Worm (Caenorhabditis elegans) whole organism, young adult: ENCODE measurements around the gene skpt-1.
A peak's percentile ranks its signal among the peaks of the same experiment; 100 is the strongest.

Source experiments
- F23B12.7 ChIP-seq: sonication (generic microtip); optimal IDR thresholded peaks from 2 replicates; lab custom pipeline; 2017; ENCODE audit warnings: missing genetic modification characterization, mild to moderate bottlenecking, missing compliant biosample characterization, antibody characterized with exemption, moderate library complexity; ENCODE audit not compliant: insufficient read depth
- F33H1.4 ChIP-seq: fragments of 200-800 bp; sonication (Bioruptor generic); IDR thresholded peaks from 2 replicates; pipeline ENCODE4 v1.3.6; 2022; ENCODE audit warnings: missing genetic modification reagents, missing genetic modification characterization, missing compliant biosample characterization
- F37B4.10 ChIP-seq: fragments of 200-800 bp; sonication (Bioruptor generic); IDR thresholded peaks from 2 replicates; pipeline ENCODE4 v1.3.6; 2022; ENCODE audit warnings: missing genetic modification characterization, missing compliant biosample characterization
- F39B2.1 ChIP-seq: fragments of 200-800 bp; sonication (Bioruptor generic); IDR thresholded peaks from 2 replicates; pipeline ENCODE4 v1.3.6; 2022; ENCODE audit warnings: missing genetic modification reagents, missing genetic modification characterization, missing compliant biosample characterization
- F49E8.2 ChIP-seq: sonication (generic microtip); optimal IDR thresholded peaks from 3 replicates; lab custom pipeline; 2017; ENCODE audit warnings: missing genetic modification characterization, mild to moderate bottlenecking, missing compliant biosample characterization, antibody characterized with exemption, moderate library complexity; ENCODE audit not compliant: insufficient read depth
- F57C9.4 ChIP-seq: sonication (generic microtip); optimal IDR thresholded peaks from 2 replicates; lab custom pipeline; 2017; ENCODE audit warnings: mild to moderate bottlenecking, missing genetic modification characterization, missing compliant biosample characterization
- K12H6.12 ChIP-seq: fragments of 200-800 bp; sonication (Bioruptor generic); optimal IDR thresholded peaks from 2 replicates; lab custom pipeline; 2018; ENCODE audit warnings: mild to moderate bottlenecking, missing genetic modification characterization, missing compliant biosample characterization
- T07F8.4 ChIP-seq: sonication (generic microtip); optimal IDR thresholded peaks from 2 replicates; lab custom pipeline; 2016; ENCODE audit warnings: mild to moderate bottlenecking, missing genetic modification characterization, moderate library complexity, missing compliant biosample characterization
- ama-1 ChIP-seq, 3 experiments: fragments of 150-350 bp in 1 of 3; sonication (generic microtip) in 2 of 3; optimal IDR thresholded peaks; 2 replicates each; lab custom pipeline; 2014 to 2018; ENCODE audit warnings: missing biosample characterization in 2 of 3, missing genetic modification characterization in 2 of 3, missing genetic modification reagents in 2 of 3
- atf-7 ChIP-seq: sonication (generic microtip); optimal IDR thresholded peaks from 2 replicates; lab custom pipeline; 2017; ENCODE audit warnings: mild to moderate bottlenecking, missing genetic modification characterization, missing compliant biosample characterization
- attf-5 ChIP-seq: fragments of 200-800 bp; sonication (Bioruptor generic); optimal IDR thresholded peaks from 2 replicates; lab custom pipeline; 2018; ENCODE audit warnings: mild to moderate bottlenecking, missing genetic modification characterization, missing compliant biosample characterization
- bed-1 ChIP-seq: fragments of 200-800 bp; sonication (Bioruptor generic); IDR thresholded peaks from 2 replicates; pipeline ENCODE4 v1.3.6; 2022; ENCODE audit warnings: missing genetic modification reagents, missing genetic modification characterization, missing compliant biosample characterization
- ccch-3 ChIP-seq: fragments of 200-800 bp; sonication (Bioruptor generic); optimal IDR thresholded peaks from 2 replicates; lab custom pipeline; 2018; ENCODE audit warnings: mild to moderate bottlenecking, missing genetic modification characterization, missing compliant biosample characterization
- cebp-1 ChIP-seq, 2 experiments: fragments of 200-800 bp in 1 of 2; sonication (Bioruptor generic) in 1 of 2; sonication (generic microtip) in 1 of 2; IDR thresholded peaks in 1 of 2; optimal IDR thresholded peaks in 1 of 2; 2 replicates each; pipeline versions ENCODE4 v1.3.6 to Lab custom; 2017 to 2022; ENCODE audit warnings: missing compliant biosample characterization in 2 of 2, missing genetic modification characterization in 2 of 2, mild to moderate bottlenecking in 1 of 2, missing genetic modification reagents in 1 of 2, moderate library complexity in 1 of 2
- cebp-2 ChIP-seq: fragments of 200-800 bp; sonication (Bioruptor generic); IDR thresholded peaks from 2 replicates; pipeline ENCODE4 v1.3.6; 2022; ENCODE audit warnings: missing genetic modification characterization, missing compliant biosample characterization
- dox-1 ChIP-seq: fragments of 200-800 bp; sonication (Bioruptor generic); IDR thresholded peaks from 2 replicates; pipeline ENCODE4 v1.3.6; 2022; ENCODE audit warnings: missing genetic modification reagents, missing genetic modification characterization, missing compliant biosample characterization
- dpl-1 ChIP-seq: fragments of 150-350 bp; optimal IDR thresholded peaks from 2 replicates; lab custom pipeline; 2014; ENCODE audit warnings: missing biosample characterization, missing genetic modification reagents, missing genetic modification characterization
- efl-1 ChIP-seq: fragments of 150-350 bp; optimal IDR thresholded peaks from 2 replicates; lab custom pipeline; 2014; ENCODE audit warnings: missing biosample characterization, missing genetic modification reagents, missing genetic modification characterization
- egl-44 ChIP-seq: fragments of 200-800 bp; sonication (Bioruptor generic); IDR thresholded peaks from 2 replicates; pipeline ENCODE4 v1.3.6; 2022; ENCODE audit warnings: missing genetic modification reagents, missing genetic modification characterization, missing compliant biosample characterization
- ekl-4 ChIP-seq: fragments of 200-800 bp; sonication (Bioruptor generic); IDR thresholded peaks from 2 replicates; pipeline ENCODE4 v1.3.6; 2022; ENCODE audit warnings: missing genetic modification reagents, missing genetic modification characterization, missing compliant biosample characterization
- hmg-1.2 ChIP-seq: fragments of 200-800 bp; sonication (Bioruptor generic); IDR thresholded peaks from 2 replicates; pipeline ENCODE4 v1.3.6; 2022; ENCODE audit warnings: missing genetic modification reagents, missing genetic modification characterization, missing compliant biosample characterization
- hsf-1 ChIP-seq: fragments of 200-800 bp; sonication (Bioruptor generic); IDR thresholded peaks from 2 replicates; pipeline ENCODE4 v1.3.6; 2022; ENCODE audit warnings: missing genetic modification reagents, missing genetic modification characterization, missing compliant biosample characterization
- lin-35 ChIP-seq, 3 experiments: fragments of 150-350 bp in 2 of 3; sonication (generic microtip) in 1 of 3; optimal IDR thresholded peaks; 2 replicates each; lab custom pipeline; 2014 to 2018; ENCODE audit warnings: missing biosample characterization in 3 of 3, missing genetic modification characterization in 3 of 3, missing genetic modification reagents in 3 of 3
- lin-40 ChIP-seq: sonication (generic microtip); optimal IDR thresholded peaks from 2 replicates; lab custom pipeline; 2016; ENCODE audit warnings: missing genetic modification characterization, mild to moderate bottlenecking, missing compliant biosample characterization, missing genotype, missing genetic modification reagents
- lin-54 ChIP-seq: fragments of 200-800 bp; sonication (Bioruptor generic); optimal IDR thresholded peaks from 2 replicates; lab custom pipeline; 2018; ENCODE audit warnings: mild to moderate bottlenecking, missing genetic modification characterization, missing compliant biosample characterization
- lsl-1 ChIP-seq: fragments of 200-800 bp; sonication (Bioruptor generic); optimal IDR thresholded peaks from 2 replicates; lab custom pipeline; 2018; ENCODE audit warnings: mild to moderate bottlenecking, missing genetic modification characterization, moderate library complexity, missing compliant biosample characterization
- madf-3 ChIP-seq: fragments of 200-800 bp; sonication (Bioruptor generic); IDR thresholded peaks from 2 replicates; pipeline ENCODE4 v1.3.6; 2022; ENCODE audit warnings: missing genetic modification reagents, missing genetic modification characterization, missing compliant biosample characterization
- madf-8 ChIP-seq: fragments of 200-800 bp; sonication (Bioruptor generic); conservative IDR thresholded peaks from 2 replicates; pipeline ENCODE4 v1.3.6; 2022; ENCODE audit warnings: missing genetic modification reagents, missing genetic modification characterization, missing compliant biosample characterization
- mes-4 ChIP-seq: sonication (generic microtip); optimal IDR thresholded peaks from 2 replicates; lab custom pipeline; 2016; ENCODE audit warnings: missing genotype, missing genetic modification characterization, missing compliant biosample characterization
- nfya-2 ChIP-seq: fragments of 200-800 bp; sonication (Bioruptor generic); IDR thresholded peaks from 2 replicates; pipeline ENCODE4 v1.3.6; 2022; ENCODE audit warnings: missing genetic modification reagents, missing genetic modification characterization, missing compliant biosample characterization
- nfyb-1 ChIP-seq: fragments of 200-800 bp; sonication (Bioruptor generic); IDR thresholded peaks from 2 replicates; pipeline ENCODE4 v1.3.6; 2022; ENCODE audit warnings: missing genetic modification reagents, missing genetic modification characterization, missing compliant biosample characterization
- nhr-179 ChIP-seq: sonication (generic microtip); optimal IDR thresholded peaks from 2 replicates; lab custom pipeline; 2016; ENCODE audit warnings: mild to moderate bottlenecking, missing genetic modification characterization, missing compliant biosample characterization
- nhr-80 ChIP-seq: sonication (generic microtip); optimal IDR thresholded peaks from 2 replicates; lab custom pipeline; 2016; ENCODE audit warnings: missing genetic modification characterization, missing compliant biosample characterization
- pbrm-1 ChIP-seq: fragments of 200-800 bp; sonication (Bioruptor generic); IDR thresholded peaks from 2 replicates; pipeline ENCODE4 v1.3.6; 2022; ENCODE audit warnings: missing genetic modification reagents, missing genetic modification characterization, missing compliant biosample characterization
- snpc-1.3 ChIP-seq: sonication (generic microtip); optimal IDR thresholded peaks from 2 replicates; lab custom pipeline; 2017; ENCODE audit warnings: missing genetic modification characterization, mild to moderate bottlenecking, missing compliant biosample characterization, antibody characterized with exemption, moderate library complexity, missing genotype, missing genetic modification reagents; ENCODE audit not compliant: insufficient read depth
- somi-1 ChIP-seq: fragments of 200-800 bp; sonication (Bioruptor generic); optimal IDR thresholded peaks from 2 replicates; lab custom pipeline; 2018; ENCODE audit warnings: mild to moderate bottlenecking, missing genetic modification characterization, missing compliant biosample characterization
- sptf-2 ChIP-seq: fragments of 200-800 bp; sonication (Bioruptor generic); optimal IDR thresholded peaks from 2 replicates; lab custom pipeline; 2018; ENCODE audit warnings: mild to moderate bottlenecking, missing genetic modification characterization, missing compliant biosample characterization
- tbx-9 ChIP-seq: sonication (generic microtip); optimal IDR thresholded peaks from 2 replicates; lab custom pipeline; 2016; ENCODE audit warnings: borderline replicate concordance, missing genetic modification characterization, inconsistent platforms, missing compliant biosample characterization
- ztf-18 ChIP-seq: sonication (generic microtip); optimal IDR thresholded peaks from 2 replicates; lab custom pipeline; 2016; ENCODE audit warnings: missing genotype, mild to moderate bottlenecking, missing genetic modification characterization, missing compliant biosample characterization
- ztf-3 ChIP-seq: fragments of 200-800 bp; sonication (Bioruptor generic); optimal IDR thresholded peaks from 2 replicates; lab custom pipeline; 2018; ENCODE audit warnings: mild to moderate bottlenecking, missing genetic modification characterization, missing compliant biosample characterization
- ztf-6 ChIP-seq: fragments of 200-800 bp; sonication (Bioruptor generic); IDR thresholded peaks from 2 replicates; pipeline ENCODE4 v1.3.6; 2022; ENCODE audit warnings: missing genetic modification reagents, missing genetic modification characterization, missing compliant biosample characterization

The skpt-1 gene

DNA sequence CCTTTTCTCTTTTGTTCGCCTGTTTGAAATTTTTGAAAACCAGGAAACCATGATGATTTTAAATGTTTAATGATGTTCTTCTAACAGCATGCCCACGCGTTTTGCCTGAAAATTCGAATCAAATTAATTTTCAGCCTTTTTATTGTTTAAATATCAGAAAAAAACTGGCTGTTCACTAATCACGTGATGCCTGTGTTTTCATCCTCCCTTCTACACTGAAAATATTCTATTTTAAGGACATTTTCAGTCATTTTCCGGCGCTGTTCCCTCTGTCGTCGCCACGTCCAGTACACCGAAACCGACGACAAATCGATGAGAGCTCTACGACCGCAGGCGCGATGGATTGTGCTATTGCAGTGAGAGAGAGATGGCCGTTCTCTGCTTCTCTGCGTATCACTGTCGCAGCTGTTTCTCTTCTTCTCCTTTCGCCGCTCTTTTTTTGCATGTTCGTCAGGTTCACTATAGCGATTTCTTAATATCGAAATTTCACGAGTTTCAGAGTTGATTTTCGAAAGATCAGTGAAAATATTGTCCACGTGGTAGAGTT lies 1.6 kb upstream of the skpt-1 start, which contains the start of gene F48E8.8 (continued):
- TF ChIP-seq hsf-1 (GFP tag; lab: Robert Waterston, UW) (no peak), efl-1 (no peak), ccch-3 (no peak), lin-40 (tag; lab: Kevin White, UChicago) (peak; percentile 21), egl-44 (GFP tag; lab: Robert Waterston, UW) (0 out of 2 replicates have a peak, but pooled peaks have one; percentile 25), ekl-4 (GFP tag; lab: Robert Waterston, UW) (no peak), ztf-18 (peak; percentile 22), F37B4.10 (GFP tag; lab: Robert Waterston, UW) (no peak), bed-1 (no peak), mes-4 (no peak), pbrm-1 (GFP tag; lab: Robert Waterston, UW) (peak; percentile 45; the same call in 1 of the 2 replicates), T07F8.4 (tag; lab: Kevin White, UChicago) (no peak), nhr-80 (tag; lab: Kevin White, UChicago) (peak; percentile 31), lin-54 (GFP tag; lab: Kevin White, UChicago) (peak; percentile 51), F33H1.4 (no peak), madf-3 (GFP tag; lab: Robert Waterston, UW) (no peak), hmg-1.2 (peak; percentile 76; the same call in 1 of the 2 replicates), F57C9.4 (tag; lab: Kevin White, UChicago) (no peak), snpc-1.3 (tag; lab: Kevin White, UChicago) (no peak), cebp-2 (GFP tag; lab: Robert Waterston, UW) (no peak)

- 0 out of 2 replicates have a peak, but pooled peaks have one; percentile 22 for TF ChIP-seq F33H1.4
- TF ChIP-seq lin-35 (GFP tag; optimal IDR thresholded peaks at IDR 0.05; lab: Kevin White, UChicago): peak in 1 of 3 experiments; percentile 27
- TF ChIP-seq somi-1 (GFP tag; lab: Kevin White, UChicago): no peak
- no peak for TF ChIP-seq ama-1 (optimal IDR thresholded peaks at IDR 0.05; lab: Kevin White, UChicago)
- TF ChIP-seq ama-1 (GFP tag; optimal IDR thresholded peaks at IDR 0.05; lab: Kevin White, UChicago): no peak
- peak; percentile 25 for TF ChIP-seq F23B12.7
- no peak for TF ChIP-seq ztf-3
- TF ChIP-seq hmg-1.2: no peak; the same call in 1 of the 2 replicates
- no peak for TF ChIP-seq sptf-2 (GFP tag; lab: Kevin White, UChicago)
- no peak for TF ChIP-seq ztf-18
- peak; percentile 76 for TF ChIP-seq attf-5 (GFP tag; lab: Kevin White, UChicago)
- 0 out of 2 replicates have a peak, but pooled peaks have one; percentile 16 for TF ChIP-seq dox-1 (GFP tag; lab: Robert Waterston, UW)
- TF ChIP-seq K12H6.12 (tag; lab: Kevin White, UChicago): peak; percentile 15
- TF ChIP-seq cebp-1 (GFP tag; IDR thresholded peaks at IDR 0.05; lab: Robert Waterston, UW): peak; percentile 81
- TF ChIP-seq cebp-1 (tag; optimal IDR thresholded peaks at IDR 0.05; lab: Kevin White, UChicago): peak; percentile 92
- peak; percentile 10 for TF ChIP-seq dpl-1 (GFP tag; lab: Kevin White, UChicago)
- peak; percentile 86 for TF ChIP-seq lsl-1
- peak; percentile 17 for TF ChIP-seq lin-54 (GFP tag; lab: Kevin White, UChicago)
Measured at ce11 chrIII:5442711-5443253, 5.4 kb downstream of the skpt-1 start, which contains the start of the genes T24G10.2 and disl-2. TSS of gene T24G10.2 (minus strand) at chrIII:5442761. TSS of gene disl-2 (plus strand) at chrIII:5443167.

- TF ChIP-seq F49E8.2 (tag; lab: Kevin White, UChicago): no peak
- TF ChIP-seq ekl-4 (GFP tag; lab: Robert Waterston, UW): no peak
- no peak for TF ChIP-seq madf-8 (GFP tag; lab: Robert Waterston, UW)
- TF ChIP-seq tbx-9 (tag; lab: Kevin White, UChicago): no peak
- TF ChIP-seq nfyb-1 (GFP tag; lab: Robert Waterston, UW): no peak
- TF ChIP-seq snpc-1.3 (tag; lab: Kevin White, UChicago): no peak
- TF ChIP-seq nfya-2 (GFP tag; lab: Robert Waterston, UW): no peak
- no peak for TF ChIP-seq nhr-179 (tag; lab: Kevin White, UChicago)
- no peak for TF ChIP-seq nhr-80 (tag; lab: Kevin White, UChicago)
- TF ChIP-seq ztf-6 (GFP tag; lab: Robert Waterston, UW): no peak
- TF ChIP-seq bed-1: no peak
- no peak for TF ChIP-seq atf-7
- TF ChIP-seq F39B2.1 (GFP tag; lab: Robert Waterston, UW): no peak
- no peak for TF ChIP-seq ztf-3
- TF ChIP-seq hsf-1 (GFP tag; lab: Robert Waterston, UW): no peak
Measured at ce11 chrIII:5440540-5440939, 7.7 kb downstream of the skpt-1 start, which contains the start of gene W03A5.6. TSS of gene W03A5.6 (minus strand) at chrIII:5440640.
